Fruit fly (Drosophila melanogaster) whole organism, embryonic: ENCODE results near the gene CG33543.

Experiments used
- ATbp ChIP-seq: fragments of 200-800 bp; sonication (Bioruptor generic); optimal IDR thresholded peaks from 2 replicates; lab custom pipeline; 2017; ENCODE audit warnings: missing biosample characterization, mild to moderate bottlenecking, missing genetic modification characterization, missing genetic modification reagents
- Atf3 ChIP-seq: fragments of 200-800 bp; sonication (Bioruptor generic); optimal IDR thresholded peaks from 3 replicates; lab custom pipeline; 2016; ENCODE audit warnings: missing biosample characterization, missing genetic modification characterization
- B-H2 ChIP-seq: fragments of 200-800 bp; sonication (Bioruptor generic); optimal IDR thresholded peaks from 2 replicates; lab custom pipeline; 2018; ENCODE audit warnings: missing biosample characterization, mild to moderate bottlenecking, missing genetic modification characterization
- CG10274 ChIP-seq: fragments of 200-800 bp; sonication (Bioruptor generic); optimal IDR thresholded peaks from 3 replicates; lab custom pipeline; 2017; ENCODE audit warnings: missing biosample characterization, mild to moderate bottlenecking, missing genetic modification characterization
- CG10462 ChIP-seq: fragments of 200-800 bp; sonication (Bioruptor generic); optimal IDR thresholded peaks from 2 replicates; lab custom pipeline; 2016; ENCODE audit warnings: missing biosample characterization, missing genetic modification characterization
- CG10565 ChIP-seq: fragments of 200-800 bp; sonication (Bioruptor generic); optimal IDR thresholded peaks from 3 replicates; lab custom pipeline; 2016; ENCODE audit warnings: missing biosample characterization, mild to moderate bottlenecking, missing genetic modification characterization
- CG11085 ChIP-seq: fragments of 200-800 bp; sonication (Bioruptor generic); IDR thresholded peaks from 2 replicates; pipeline ENCODE4 v1.3.6; 2022; ENCODE audit warnings: missing biosample characterization, missing genetic modification characterization
- CG13296 ChIP-seq: fragments of 200-800 bp; sonication (Bioruptor generic); optimal IDR thresholded peaks from 3 replicates; lab custom pipeline; 2018; ENCODE audit warnings: missing biosample characterization, mild to moderate bottlenecking, missing genetic modification characterization
- CG14710 ChIP-seq: fragments of 200-800 bp; sonication (Bioruptor generic); optimal IDR thresholded peaks from 3 replicates; lab custom pipeline; 2019; ENCODE audit warnings: missing biosample characterization, mild to moderate bottlenecking, missing genetic modification characterization, moderate library complexity
- CG15073 ChIP-seq: fragments of 200-800 bp; sonication (Bioruptor generic); optimal IDR thresholded peaks from 2 replicates; lab custom pipeline; 2016; ENCODE audit warnings: missing biosample characterization, missing genetic modification characterization
- CG18599 ChIP-seq: fragments of 200-800 bp; sonication (Bioruptor generic); optimal IDR thresholded peaks from 3 replicates; lab custom pipeline; 2017; ENCODE audit warnings: missing biosample characterization, missing genetic modification characterization, mild to moderate bottlenecking, moderate library complexity, missing genetic modification reagents
- CG2129 ChIP-seq: fragments of 200-800 bp; sonication (Bioruptor generic); IDR thresholded peaks from 2 replicates; pipeline ENCODE4 v1.3.6; 2022; ENCODE audit warnings: missing biosample characterization, missing genetic modification characterization; ENCODE audit not compliant: partially characterized antibody
- CG2875 ChIP-seq: fragments of 200-800 bp; sonication (Bioruptor generic); optimal IDR thresholded peaks from 2 replicates; lab custom pipeline; 2017; ENCODE audit warnings: missing biosample characterization, mild to moderate bottlenecking, missing genetic modification characterization, missing genetic modification reagents
- CG31224 ChIP-seq: fragments of 200-800 bp; sonication (Bioruptor generic); IDR thresholded peaks from 2 replicates; pipeline ENCODE4 v1.3.6; 2022; ENCODE audit warnings: missing biosample characterization, missing genetic modification characterization
- CG3847 ChIP-seq: fragments of 200-800 bp; sonication (Bioruptor generic); IDR thresholded peaks from 2 replicates; pipeline ENCODE4 v1.3.6; 2022; ENCODE audit warnings: missing biosample characterization, missing genetic modification characterization
- CG4404 ChIP-seq: fragments of 200-800 bp; sonication (Bioruptor generic); IDR thresholded peaks from 2 replicates; pipeline ENCODE4 v1.3.6; 2022; ENCODE audit warnings: missing biosample characterization, missing genetic modification characterization
- CG5245 ChIP-seq: fragments of 200-800 bp; sonication (Bioruptor generic); optimal IDR thresholded peaks from 3 replicates; lab custom pipeline; 2016; ENCODE audit warnings: missing biosample characterization, missing genetic modification characterization
- CG6813 ChIP-seq: fragments of 200-800 bp; sonication (Bioruptor generic); optimal IDR thresholded peaks from 2 replicates; lab custom pipeline; 2017; ENCODE audit warnings: missing biosample characterization, missing genetic modification characterization, mild to moderate bottlenecking, moderate library complexity, missing genetic modification reagents
- CG8924 ChIP-seq: fragments of 200-800 bp; optimal IDR thresholded peaks from 3 replicates; lab custom pipeline; 2019; ENCODE audit warnings: missing biosample characterization, mild to moderate bottlenecking, missing genetic modification characterization, moderate library complexity
- CG9609 ChIP-seq: fragments of 200-800 bp; sonication (Bioruptor generic); optimal IDR thresholded peaks from 3 replicates; lab custom pipeline; 2016; ENCODE audit warnings: missing biosample characterization, missing genetic modification characterization
- CG9727 ChIP-seq: fragments of 200-800 bp; sonication (Bioruptor generic); optimal IDR thresholded peaks from 3 replicates; lab custom pipeline; 2017; ENCODE audit warnings: missing biosample characterization, mild to moderate bottlenecking, missing genetic modification characterization
- CG9876 ChIP-seq: fragments of 200-800 bp; sonication (Bioruptor generic); optimal IDR thresholded peaks from 2 replicates; lab custom pipeline; 2016; ENCODE audit warnings: missing biosample characterization, missing genetic modification characterization
- CG9932 ChIP-seq: fragments of 200-800 bp; sonication (Bioruptor generic); IDR thresholded peaks from 2 replicates; pipeline ENCODE4 v1.3.6; 2022; ENCODE audit warnings: missing biosample characterization, missing genetic modification characterization
- D19B ChIP-seq: fragments of 200-800 bp; sonication (Bioruptor generic); optimal IDR thresholded peaks from 2 replicates; lab custom pipeline; 2017; ENCODE audit warnings: missing biosample characterization, mild to moderate bottlenecking, missing genetic modification characterization
- ERR ChIP-seq: fragments of 200-800 bp; sonication (Bioruptor generic); optimal IDR thresholded peaks from 2 replicates; lab custom pipeline; 2016; ENCODE audit warnings: missing biosample characterization, missing genetic modification characterization
- Hey ChIP-seq: fragments of 200-800 bp; sonication (Bioruptor generic); optimal IDR thresholded peaks from 3 replicates; lab custom pipeline; 2018; ENCODE audit warnings: missing biosample characterization, mild to moderate bottlenecking, missing genetic modification characterization
- Lpt ChIP-seq: fragments of >200 bp; optimal IDR thresholded peaks from 2 replicates; lab custom pipeline; 2018; ENCODE audit warnings: missing biosample characterization, missing genetic modification characterization
- MBD-R2 ChIP-seq: fragments of 200-800 bp; sonication (Bioruptor generic); IDR thresholded peaks from 2 replicates; pipeline ENCODE4 v1.3.6; 2022; ENCODE audit warnings: missing biosample characterization, missing genetic modification characterization
- Mrtf ChIP-seq: fragments of 200-800 bp; sonication (Bioruptor generic); IDR thresholded peaks from 3 replicates; pipeline ENCODE4 v1.3.6; 2022; ENCODE audit warnings: missing biosample characterization, missing genetic modification characterization
- NC2β ChIP-seq: fragments of 200-800 bp; sonication (Bioruptor generic); optimal IDR thresholded peaks from 2 replicates; lab custom pipeline; 2016; ENCODE audit warnings: missing biosample characterization, missing genetic modification characterization
- Six4 ChIP-seq: fragments of 200-800 bp; sonication (Bioruptor generic); optimal IDR thresholded peaks from 2 replicates; lab custom pipeline; 2016; ENCODE audit warnings: missing biosample characterization, missing genetic modification characterization
- Stat92E ChIP-seq, 3 experiments: fragments of >200 bp in 2 of 3; fragments of 200-800 bp in 1 of 3; sonication (Bioruptor generic) in 1 of 3; optimal IDR thresholded peaks; 2 replicates each; lab custom pipeline; 2017 to 2019; ENCODE audit warnings: missing biosample characterization in 3 of 3, missing genetic modification characterization in 3 of 3, mild to moderate bottlenecking in 1 of 3, moderate library complexity in 1 of 3
- Xbp1 ChIP-seq: fragments of 200-800 bp; sonication (Bioruptor generic); optimal IDR thresholded peaks from 3 replicates; lab custom pipeline; 2016; ENCODE audit warnings: missing biosample characterization, mild to moderate bottlenecking, missing genetic modification characterization
- abd-A ChIP-seq: fragments of 200-800 bp; sonication (Bioruptor generic); optimal IDR thresholded peaks from 3 replicates; lab custom pipeline; 2019; ENCODE audit warnings: missing biosample characterization, mild to moderate bottlenecking, missing genetic modification characterization, moderate library complexity
- ac ChIP-seq: fragments of 200-800 bp; sonication (Bioruptor generic); optimal IDR thresholded peaks from 3 replicates; lab custom pipeline; 2017; ENCODE audit warnings: missing biosample characterization, mild to moderate bottlenecking, missing genetic modification characterization
- ato ChIP-seq: fragments of 200-800 bp; sonication (Bioruptor generic); IDR thresholded peaks from 2 replicates; pipeline ENCODE4 v1.3.6; 2022; ENCODE audit warnings: missing biosample characterization, missing genetic modification characterization; ENCODE audit not compliant: partially characterized antibody
- br ChIP-seq: fragments of >200 bp; optimal IDR thresholded peaks from 2 replicates; lab custom pipeline; 2017
- emc ChIP-seq: fragments of 200-800 bp; sonication (Bioruptor generic); optimal IDR thresholded peaks from 2 replicates; lab custom pipeline; 2016; ENCODE audit warnings: missing biosample characterization, missing genetic modification characterization
- gcm ChIP-seq: fragments of 200-800 bp; sonication (Bioruptor generic); optimal IDR thresholded peaks from 2 replicates; lab custom pipeline; 2019; ENCODE audit warnings: missing biosample characterization, mild to moderate bottlenecking, missing genetic modification characterization, moderate library complexity
- hb ChIP-seq: fragments of 200-800 bp; sonication (Bioruptor generic); IDR thresholded peaks from 3 replicates; pipeline ENCODE4 v1.3.6; 2022; ENCODE audit warnings: missing biosample characterization, missing genetic modification characterization; ENCODE audit not compliant: partially characterized antibody
- hkb ChIP-seq, 2 experiments: fragments of 200-800 bp in 1 of 2; fragments of >200 bp in 1 of 2; sonication (Bioruptor generic) in 1 of 2; IDR thresholded peaks in 1 of 2; optimal IDR thresholded peaks in 1 of 2; 2 replicates each; pipeline versions ENCODE4 v1.3.6 to Lab custom; 2017 to 2022; ENCODE audit warnings: missing biosample characterization in 1 of 2, missing genetic modification characterization in 1 of 2
- ind ChIP-seq: fragments of 200-800 bp; sonication (Bioruptor generic); optimal IDR thresholded peaks from 3 replicates; lab custom pipeline; 2016; ENCODE audit warnings: missing biosample characterization, missing genetic modification characterization
- kah ChIP-seq: fragments of 200-800 bp; sonication (Bioruptor generic); optimal IDR thresholded peaks from 2 replicates; lab custom pipeline; 2018; ENCODE audit warnings: missing biosample characterization, mild to moderate bottlenecking, missing genetic modification characterization
- maf-S ChIP-seq: fragments of 200-800 bp; sonication (Bioruptor generic); optimal IDR thresholded peaks from 2 replicates; lab custom pipeline; 2016; ENCODE audit warnings: missing biosample characterization, missing genetic modification characterization
- mam ChIP-seq: fragments of 200-800 bp; sonication (Bioruptor generic); optimal IDR thresholded peaks from 3 replicates; lab custom pipeline; 2016; ENCODE audit warnings: missing biosample characterization, missing genetic modification characterization
- pan ChIP-seq, 4 experiments: fragments of >200 bp in 3 of 4; fragments of 200-800 bp in 1 of 4; sonication (Bioruptor generic) in 1 of 4; optimal IDR thresholded peaks in 3 of 4; IDR thresholded peaks in 1 of 4; 2 replicates each; pipeline versions ENCODE4 v1.3.6 to Lab custom; 2017 to 2022; ENCODE audit warnings: missing biosample characterization in 2 of 4, missing genetic modification characterization in 2 of 4, mixed read lengths in 1 of 4
- row ChIP-seq: fragments of 200-800 bp; sonication (Bioruptor generic); IDR thresholded peaks from 3 replicates; pipeline ENCODE4 v1.3.6; 2022; ENCODE audit warnings: missing biosample characterization, missing genetic modification characterization
- trem ChIP-seq: fragments of 200-800 bp; optimal IDR thresholded peaks from 3 replicates; lab custom pipeline; 2019; ENCODE audit warnings: missing biosample characterization, mild to moderate bottlenecking, missing genetic modification characterization, moderate library complexity
- unc-4 ChIP-seq: fragments of 200-800 bp; sonication (Bioruptor generic); IDR thresholded peaks from 2 replicates; pipeline ENCODE4 v1.3.6; 2022; ENCODE audit warnings: missing biosample characterization, missing genetic modification characterization; ENCODE audit not compliant: partially characterized antibody

CG33543 gene

dm6 chr2L:1980708-1981339 lies 25.3 kb downstream of the CG33543 start, which contains the start of the genes CG15356 and CG15362 (continued):
- TF ChIP-seq CG11085 (GFP tag; lab: Robert Waterston, UW) = no peak
- TF ChIP-seq CG8924 = peak; percentile 31
- TF ChIP-seq gcm = no peak
- peak; percentile 99 for TF ChIP-seq ato (GFP tag; lab: Robert Waterston, UW)
- peak; percentile 50 for TF ChIP-seq CG9727 (GFP tag; lab: Kevin White, UChicago)
- peak; percentile 63 for TF ChIP-seq CG14710 (tag; lab: Kevin White, UChicago)
- peak; percentile 78 for TF ChIP-seq row (GFP tag; lab: Robert Waterston, UW)
- TF ChIP-seq Xbp1 (GFP tag; lab: Kevin White, UChicago) = peak; percentile 42
- TF ChIP-seq Atf3 (GFP tag; lab: Kevin White, UChicago) = no peak
- TF ChIP-seq Mrtf (GFP tag; lab: Robert Waterston, UW) = no peak
- peak; percentile 51 for TF ChIP-seq D19B (GFP tag; lab: Kevin White, UChicago)
- TF ChIP-seq CG3847 (GFP tag; lab: Robert Waterston, UW) = peak; percentile 48
- TF ChIP-seq CG10274 (GFP tag; lab: Kevin White, UChicago) = no peak
- peak; percentile 53 for TF ChIP-seq kah (GFP tag; lab: Kevin White, UChicago)
- no peak for TF ChIP-seq Six4 (GFP tag; lab: Kevin White, UChicago)
- TF ChIP-seq Lpt (GFP tag; lab: Kevin White, UChicago) = no peak
- TF ChIP-seq CG5245 (GFP tag; lab: Kevin White, UChicago) = no peak
- TF ChIP-seq CG9932 (GFP tag; lab: Robert Waterston, UW) = peak; percentile 82
- peak; percentile 19 for TF ChIP-seq CG9876 (GFP tag; lab: Kevin White, UChicago)
- no peak for TF ChIP-seq CG4404
- TF ChIP-seq unc-4 (GFP tag; lab: Robert Waterston, UW) = peak; percentile 99
- TF ChIP-seq NC2β = no peak
- TF ChIP-seq trem (tag; lab: Kevin White, UChicago) = peak; percentile 48
- TF ChIP-seq CG2129 = peak; percentile 94
- TF ChIP-seq hkb (optimal IDR thresholded peaks at IDR 0.05; lab: Kevin White, UChicago) = no peak
- no peak for TF ChIP-seq hkb (GFP tag; IDR thresholded peaks at IDR 0.05; lab: Robert Waterston, UW)
- TF ChIP-seq CG6813 (GFP tag; lab: Kevin White, UChicago) = no peak
- TF ChIP-seq abd-A = no peak
- no peak for TF ChIP-seq ERR
- TF ChIP-seq CG18599 (GFP tag; lab: Kevin White, UChicago) = no peak
- TF ChIP-seq B-H2 (GFP tag; lab: Kevin White, UChicago) = no peak
- TF ChIP-seq Hey (tag; lab: Kevin White, UChicago) = no peak
- no peak for TF ChIP-seq CG31224 (GFP tag; lab: Robert Waterston, UW)
- TF ChIP-seq br (lab: Kevin White, UChicago) = no peak
- TF ChIP-seq maf-S = no peak
- peak; percentile 14 for TF ChIP-seq CG10462 (GFP tag; lab: Kevin White, UChicago)
- no peak for TF ChIP-seq Stat92E (GFP tag; optimal IDR thresholded peaks at IDR 0.05; lab: Kevin White, UChicago)
- TF ChIP-seq CG9609 (GFP tag; lab: Kevin White, UChicago) = no peak
- TF ChIP-seq CG13296 (GFP tag; lab: Kevin White, UChicago) = peak; percentile 22
- TF ChIP-seq pan (optimal IDR thresholded peaks at IDR 0.05; lab: Kevin White, UChicago) = no peak
- peak in 1 of 2 experiments; percentile 60 for TF ChIP-seq pan (GFP tag; optimal IDR thresholded peaks at IDR 0.05 in 1 of 2, IDR thresholded peaks at IDR 0.05 in 1 of 2)
- no peak for TF ChIP-seq ATbp (GFP tag; lab: Kevin White, UChicago)
- TF ChIP-seq ac (GFP tag; lab: Kevin White, UChicago) = no peak
- peak; percentile 22 for TF ChIP-seq ind (GFP tag; lab: Kevin White, UChicago)
- peak; percentile 15 for TF ChIP-seq mam
- peak; percentile 84 for TF ChIP-seq MBD-R2 (GFP tag; lab: Robert Waterston, UW)
- TF ChIP-seq CG2875 (GFP tag; lab: Kevin White, UChicago) = peak; percentile 4
- TF ChIP-seq CG15073 (GFP tag; lab: Kevin White, UChicago) = no peak
- peak; percentile 100 for TF ChIP-seq hb (GFP tag; lab: Robert Waterston, UW)
- no peak for TF ChIP-seq CG10565 (GFP tag; lab: Kevin White, UChicago)
- no peak for TF ChIP-seq emc (GFP tag; lab: Kevin White, UChicago)
